Worm (Caenorhabditis elegans) whole organism, late embryonic: Measurements from ENCODE around the gene F26G1.9.

Experiments used
- C38D4.7 ChIP-seq: fragments of 200-800 bp; sonication (Bioruptor generic); optimal IDR thresholded peaks from 2 replicates; lab custom pipeline; 2018; ENCODE audit warnings: mild to moderate bottlenecking, missing genetic modification characterization, moderate library complexity, missing compliant biosample characterization
- K09A11.1 ChIP-seq: sonication (generic microtip); optimal IDR thresholded peaks from 2 replicates; lab custom pipeline; 2017; ENCODE audit warnings: antibody characterized with exemption, mild to moderate bottlenecking, missing genetic modification characterization, missing compliant biosample characterization; ENCODE audit not compliant: insufficient read depth
- Y22D7AL.16 ChIP-seq: sonication (generic microtip); optimal IDR thresholded peaks from 2 replicates; lab custom pipeline; 2016; ENCODE audit warnings: missing genetic modification characterization, missing compliant biosample characterization
- ahr-1 ChIP-seq: sonication (generic microtip); optimal IDR thresholded peaks from 2 replicates; lab custom pipeline; 2016; ENCODE audit warnings: missing genetic modification characterization, missing compliant biosample characterization
- ceh-14 ChIP-seq: sonication (generic microtip); optimal IDR thresholded peaks from 2 replicates; lab custom pipeline; 2016; ENCODE audit warnings: missing genotype, missing genetic modification characterization, missing compliant biosample characterization
- ceh-18 ChIP-seq: sonication (generic microtip); optimal IDR thresholded peaks from 2 replicates; lab custom pipeline; 2016; ENCODE audit warnings: missing genetic modification characterization, missing compliant biosample characterization
- ceh-19 ChIP-seq: fragments of 200-800 bp; sonication (Bioruptor generic); optimal IDR thresholded peaks from 2 replicates; lab custom pipeline; 2018; ENCODE audit warnings: mild to moderate bottlenecking, missing genetic modification characterization, missing compliant biosample characterization
- ceh-2 ChIP-seq: sonication (generic microtip); optimal IDR thresholded peaks from 2 replicates; lab custom pipeline; 2016; ENCODE audit warnings: missing genotype, missing genetic modification characterization, missing compliant biosample characterization
- ceh-22 ChIP-seq: sonication (generic microtip); optimal IDR thresholded peaks from 2 replicates; lab custom pipeline; 2017; ENCODE audit warnings: missing biosample characterization, missing genetic modification characterization
- ceh-24 ChIP-seq: sonication (generic microtip); optimal IDR thresholded peaks from 2 replicates; lab custom pipeline; 2016; ENCODE audit warnings: mild to moderate bottlenecking, missing genetic modification characterization, missing compliant biosample characterization
- ceh-31 ChIP-seq: sonication (generic microtip); optimal IDR thresholded peaks from 2 replicates; lab custom pipeline; 2016; ENCODE audit warnings: missing genetic modification characterization, missing compliant biosample characterization
- ceh-34 ChIP-seq: sonication (generic microtip); optimal IDR thresholded peaks from 2 replicates; lab custom pipeline; 2016; ENCODE audit warnings: mild to moderate bottlenecking, missing genetic modification characterization, missing compliant biosample characterization
- ceh-45 ChIP-seq: fragments of 200-800 bp; sonication (Bioruptor generic); IDR thresholded peaks from 2 replicates; pipeline ENCODE4 v1.3.6; 2022; ENCODE audit warnings: missing genetic modification reagents, missing genetic modification characterization, missing compliant biosample characterization
- ceh-6 ChIP-seq: fragments of 200-800 bp; sonication (Bioruptor generic); optimal IDR thresholded peaks from 2 replicates; lab custom pipeline; 2018; ENCODE audit warnings: mild to moderate bottlenecking, missing genetic modification characterization, missing compliant biosample characterization
- ceh-9 ChIP-seq: sonication (generic microtip); optimal IDR thresholded peaks from 2 replicates; lab custom pipeline; 2016; ENCODE audit warnings: mild to moderate bottlenecking, missing genetic modification characterization, inconsistent platforms, missing compliant biosample characterization
- dve-1 ChIP-seq: sonication (generic microtip); optimal IDR thresholded peaks from 2 replicates; lab custom pipeline; 2017; ENCODE audit warnings: antibody characterized with exemption, mild to moderate bottlenecking, missing genetic modification characterization, missing compliant biosample characterization
- elt-2 ChIP-seq: sonication (generic microtip); optimal IDR thresholded peaks from 2 replicates; lab custom pipeline; 2016; ENCODE audit warnings: missing genetic modification reagents, missing genetic modification characterization, missing compliant biosample characterization
- ets-4 ChIP-seq: sonication (generic microtip); optimal IDR thresholded peaks from 2 replicates; lab custom pipeline; 2016; ENCODE audit warnings: missing genetic modification characterization, missing compliant biosample characterization
- fax-1 ChIP-seq: sonication (generic microtip); optimal IDR thresholded peaks from 2 replicates; lab custom pipeline; 2016; ENCODE audit warnings: missing genotype, missing genetic modification characterization, missing compliant biosample characterization
- fkh-10 ChIP-seq: fragments of 150-350 bp; optimal IDR thresholded peaks from 2 replicates; lab custom pipeline; 2014; ENCODE audit warnings: missing biosample characterization, missing genetic modification reagents, missing genetic modification characterization
- fkh-6 ChIP-seq: sonication (generic microtip); optimal IDR thresholded peaks from 2 replicates; lab custom pipeline; 2016; ENCODE audit warnings: missing genetic modification characterization, missing compliant biosample characterization
- gmeb-2 ChIP-seq: sonication (generic microtip); optimal IDR thresholded peaks from 2 replicates; lab custom pipeline; 2016; ENCODE audit warnings: missing genetic modification characterization, inconsistent platforms, missing compliant biosample characterization
- hlh-13 ChIP-seq: fragments of 200-800 bp; sonication (Bioruptor generic); optimal IDR thresholded peaks from 2 replicates; lab custom pipeline; 2018; ENCODE audit warnings: mild to moderate bottlenecking, missing genetic modification characterization, missing compliant biosample characterization
- hlh-30 ChIP-seq: sonication (generic microtip); optimal IDR thresholded peaks from 2 replicates; lab custom pipeline; 2017; ENCODE audit warnings: antibody characterized with exemption, missing genetic modification characterization, missing compliant biosample characterization; ENCODE audit not compliant: insufficient read depth
- hlh-6 ChIP-seq: sonication (generic microtip); optimal IDR thresholded peaks from 2 replicates; lab custom pipeline; 2016; ENCODE audit warnings: missing genotype, missing genetic modification characterization, missing compliant biosample characterization
- hlh-8 ChIP-seq: sonication (generic microtip); optimal IDR thresholded peaks from 2 replicates; lab custom pipeline; 2016; ENCODE audit warnings: missing genotype, missing genetic modification characterization, missing compliant biosample characterization
- lin-11 ChIP-seq: fragments of 200-800 bp; sonication (Bioruptor generic); optimal IDR thresholded peaks from 2 replicates; lab custom pipeline; 2018; ENCODE audit warnings: mild to moderate bottlenecking, missing genetic modification characterization, missing compliant biosample characterization
- mec-3 ChIP-seq: sonication (generic microtip); optimal IDR thresholded peaks from 2 replicates; lab custom pipeline; 2016; ENCODE audit warnings: borderline replicate concordance, missing genetic modification characterization, missing compliant biosample characterization
- nfya-1 ChIP-seq: sonication (generic microtip); optimal IDR thresholded peaks from 2 replicates; lab custom pipeline; 2017; ENCODE audit warnings: missing genetic modification characterization, mild to moderate bottlenecking, missing compliant biosample characterization, antibody characterized with exemption, moderate library complexity
- npax-4 ChIP-seq: sonication (generic microtip); optimal IDR thresholded peaks from 2 replicates; lab custom pipeline; 2016; ENCODE audit warnings: missing genetic modification characterization, missing compliant biosample characterization
- pax-1 ChIP-seq: fragments of 150-350 bp; optimal IDR thresholded peaks from 2 replicates; lab custom pipeline; 2014; ENCODE audit warnings: missing biosample characterization, missing genetic modification characterization
- pha-2 ChIP-seq: sonication (generic microtip); optimal IDR thresholded peaks from 2 replicates; lab custom pipeline; 2017; ENCODE audit warnings: mild to moderate bottlenecking, missing genetic modification characterization, missing compliant biosample characterization
- pqm-1 ChIP-seq: sonication (generic microtip); optimal IDR thresholded peaks from 2 replicates; lab custom pipeline; 2016; ENCODE audit warnings: missing genetic modification characterization, missing compliant biosample characterization
- pros-1 ChIP-seq: fragments of 150-350 bp; optimal IDR thresholded peaks from 2 replicates; lab custom pipeline; 2014; ENCODE audit warnings: missing biosample characterization, missing genetic modification reagents, missing genetic modification characterization
- ref-2 ChIP-seq: sonication (generic microtip); optimal IDR thresholded peaks from 2 replicates; lab custom pipeline; 2016; ENCODE audit warnings: missing genetic modification characterization, missing compliant biosample characterization
- sdc-2 ChIP-seq: sonication (generic microtip); optimal IDR thresholded peaks from 2 replicates; lab custom pipeline; 2016; ENCODE audit warnings: missing genotype, missing genetic modification characterization, missing compliant biosample characterization
- sox-2 ChIP-seq: fragments of 200-800 bp; sonication (Bioruptor generic); IDR thresholded peaks from 2 replicates; pipeline ENCODE4 v1.3.6; 2022; ENCODE audit warnings: missing genetic modification reagents, missing genetic modification characterization, missing compliant biosample characterization
- syd-9 ChIP-seq: sonication (generic microtip); optimal IDR thresholded peaks from 2 replicates; lab custom pipeline; 2016; ENCODE audit warnings: mild to moderate bottlenecking, missing genetic modification characterization, moderate library complexity, missing compliant biosample characterization
- tbx-2 ChIP-seq: sonication (generic microtip); optimal IDR thresholded peaks from 2 replicates; lab custom pipeline; 2016; ENCODE audit warnings: missing genetic modification characterization, missing compliant biosample characterization
- tbx-7 ChIP-seq: sonication (generic microtip); optimal IDR thresholded peaks from 2 replicates; lab custom pipeline; 2016; ENCODE audit warnings: missing genotype, missing genetic modification characterization, missing compliant biosample characterization
- ttx-3 ChIP-seq: sonication (generic microtip); optimal IDR thresholded peaks from 2 replicates; lab custom pipeline; 2016; ENCODE audit warnings: missing genetic modification reagents, missing genetic modification characterization, missing compliant biosample characterization
- unc-42 ChIP-seq: sonication (generic microtip); optimal IDR thresholded peaks from 2 replicates; lab custom pipeline; 2016; ENCODE audit warnings: missing genotype, missing genetic modification characterization, missing compliant biosample characterization
- unc-55 ChIP-seq: sonication (generic microtip); optimal IDR thresholded peaks from 2 replicates; lab custom pipeline; 2017; ENCODE audit warnings: missing biosample characterization, missing genetic modification reagents, missing genetic modification characterization
- unc-86 ChIP-seq: sonication (generic microtip); optimal IDR thresholded peaks from 2 replicates; lab custom pipeline; 2016; ENCODE audit warnings: missing genetic modification characterization, missing compliant biosample characterization
- zip-5 ChIP-seq: sonication (generic microtip); optimal IDR thresholded peaks from 2 replicates; lab custom pipeline; 2016; ENCODE audit warnings: missing genetic modification characterization, missing compliant biosample characterization
- ztf-16 ChIP-seq: sonication (generic microtip); optimal IDR thresholded peaks from 2 replicates; lab custom pipeline; 2017; ENCODE audit warnings: missing genetic modification characterization, missing compliant biosample characterization

Gene F26G1.9

DNA sequence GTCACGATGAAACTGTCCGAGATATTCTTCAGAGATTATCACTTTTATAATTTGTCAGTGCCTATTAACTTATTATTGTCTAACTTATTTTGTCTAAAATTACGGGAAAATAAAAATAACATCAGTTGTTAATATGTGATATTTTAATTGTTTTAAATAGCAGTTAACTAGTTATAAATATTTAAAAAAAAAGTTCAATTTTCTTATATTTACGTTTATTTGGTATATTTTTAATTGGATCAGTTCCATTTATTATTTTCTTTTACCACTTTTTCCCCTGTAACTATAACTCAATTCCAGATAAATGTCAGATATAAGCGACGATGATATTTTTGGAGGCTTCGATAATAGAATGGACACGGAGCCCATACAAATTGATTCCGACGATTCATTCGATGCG, 21.7 kb upstream of the F26G1.9 start, which contains the start of gene C33F10.4:
C33F10.4 (plus strand) TSS at position 301 of the 400 bp plus-strand sequence.
- TF ChIP-seq tbx-2 (tag; lab: Kevin White, UChicago) (no peak), ceh-45 (GFP tag; lab: Robert Waterston, UW) (no peak), ets-4 (tag; lab: Kevin White, UChicago) (no peak), gmeb-2 (tag; lab: Kevin White, UChicago) (no peak), sox-2 (GFP tag; lab: Robert Waterston, UW) (no peak), unc-42 (no peak), hlh-30 (tag; lab: Kevin White, UChicago) (no peak), ceh-14 (tag; lab: Kevin White, UChicago) (no peak), syd-9 (tag; lab: Kevin White, UChicago) (no peak), tbx-7 (tag; lab: Kevin White, UChicago) (no peak), pax-1 (no peak), C38D4.7 (GFP tag; lab: Kevin White, UChicago) (no peak), unc-86 (tag; lab: Kevin White, UChicago) (no peak), unc-55 (no peak)

DNA sequence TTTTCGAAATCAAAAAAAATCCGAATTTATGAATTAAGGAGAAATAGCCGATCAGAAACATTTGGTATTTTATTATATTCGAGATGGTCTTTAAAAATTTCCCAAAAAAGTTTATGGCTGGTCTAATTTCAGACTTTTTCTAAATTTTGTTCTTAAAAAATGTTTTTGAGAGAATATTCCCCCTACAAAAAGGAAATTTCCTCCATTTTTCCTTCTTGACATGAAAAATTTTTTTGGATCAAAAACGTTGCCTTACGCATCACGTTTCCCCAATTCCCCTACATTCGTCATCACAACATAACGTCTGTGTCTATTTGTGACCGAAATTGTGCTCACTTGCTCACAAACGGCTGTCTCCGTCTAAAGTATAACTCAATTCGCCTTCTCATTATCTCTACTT, 19.5 kb upstream of the F26G1.9 start:
- TF ChIP-seq ahr-1 (tag; lab: Kevin White, UChicago) (no peak), pax-1 (no peak), unc-55 (no peak), fkh-10 (GFP tag; lab: Kevin White, UChicago) (no peak), dve-1 (no peak), hlh-8 (no peak), pros-1 (tag; lab: Kevin White, UChicago) (no peak), ceh-9 (no peak), C38D4.7 (GFP tag; lab: Kevin White, UChicago) (no peak), ceh-24 (tag; lab: Kevin White, UChicago) (no peak), pqm-1 (tag; lab: Kevin White, UChicago) (no peak), ceh-31 (tag; lab: Kevin White, UChicago) (no peak), unc-42 (no peak)

DNA sequence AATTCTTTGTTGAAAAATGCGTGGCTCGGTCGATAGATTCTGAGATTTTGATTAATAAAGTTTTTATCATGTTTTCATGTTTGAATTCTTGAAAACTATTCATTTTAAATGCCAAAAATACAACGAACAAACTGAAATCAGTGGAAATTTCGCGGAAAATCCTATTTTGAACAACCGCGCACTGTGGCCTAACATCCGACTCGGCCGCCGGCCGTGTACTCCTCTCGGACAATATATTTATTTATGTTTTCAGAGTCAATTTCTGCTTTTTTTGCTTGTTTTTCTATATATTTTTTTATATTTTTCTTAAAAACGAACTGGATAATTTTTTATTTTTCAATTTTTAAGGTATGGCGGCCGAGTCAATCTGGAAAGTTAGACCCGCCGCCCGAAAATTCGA, 17.5 kb upstream of the F26G1.9 start, which contains the start of gene F26G1.1:
F26G1.1 (plus strand) TSS at position 347 of the 400 bp plus-strand sequence.
- TF ChIP-seq fax-1 (tag; lab: Kevin White, UChicago): peak; percentile 57
- TF ChIP-seq ceh-34: peak; percentile 29
- no peak for TF ChIP-seq ceh-19 (GFP tag; lab: Kevin White, UChicago)
- TF ChIP-seq Y22D7AL.16 (tag; lab: Kevin White, UChicago): no peak
- no peak for TF ChIP-seq fkh-10 (GFP tag; lab: Kevin White, UChicago)
- peak; percentile 17 for TF ChIP-seq npax-4
- TF ChIP-seq mec-3 (tag; lab: Kevin White, UChicago): peak; percentile 65
- TF ChIP-seq ahr-1 (tag; lab: Kevin White, UChicago): peak; percentile 73
- TF ChIP-seq K09A11.1 (tag; lab: Kevin White, UChicago): no peak
- no peak for TF ChIP-seq unc-55
- TF ChIP-seq lin-11 (tag; lab: Kevin White, UChicago): no peak
- no peak for TF ChIP-seq nfya-1 (tag; lab: Kevin White, UChicago)
- TF ChIP-seq elt-2 (tag; lab: Kevin White, UChicago): peak; percentile 97
- no peak for TF ChIP-seq hlh-6 (tag; lab: Kevin White, UChicago)
- peak; percentile 58 for TF ChIP-seq ttx-3
- TF ChIP-seq pha-2: peak; percentile 39
- peak; percentile 93 for TF ChIP-seq tbx-7 (tag; lab: Kevin White, UChicago)
- TF ChIP-seq gmeb-2 (tag; lab: Kevin White, UChicago): peak; percentile 24
- TF ChIP-seq hlh-8: peak; percentile 90
- TF ChIP-seq fkh-6 (tag; lab: Kevin White, UChicago): peak; percentile 14
- no peak for TF ChIP-seq hlh-30 (tag; lab: Kevin White, UChicago)
- peak; percentile 43 for TF ChIP-seq ztf-16
- no peak for TF ChIP-seq ceh-24 (tag; lab: Kevin White, UChicago)
- no peak for TF ChIP-seq pqm-1 (tag; lab: Kevin White, UChicago)
- no peak for TF ChIP-seq ceh-22 (tag; lab: Kevin White, UChicago)
- TF ChIP-seq pros-1 (tag; lab: Kevin White, UChicago): no peak
- TF ChIP-seq ets-4 (tag; lab: Kevin White, UChicago): peak; percentile 94
- TF ChIP-seq sdc-2 (tag; lab: Kevin White, UChicago): peak; percentile 48
- TF ChIP-seq pax-1: no peak
- TF ChIP-seq ceh-2: peak; percentile 90
- peak; percentile 10 for TF ChIP-seq unc-42
- no peak for TF ChIP-seq hlh-13 (GFP tag; lab: Kevin White, UChicago)
- no peak for TF ChIP-seq ceh-18
- TF ChIP-seq ceh-6: no peak
- no peak for TF ChIP-seq ceh-9
- TF ChIP-seq ref-2 (tag; lab: Kevin White, UChicago): peak; percentile 72
- no peak for TF ChIP-seq C38D4.7 (GFP tag; lab: Kevin White, UChicago)
- peak; percentile 83 for TF ChIP-seq zip-5 (tag; lab: Kevin White, UChicago)
